Worm (Caenorhabditis elegans) whole organism, L4 larva: ENCODE measurements around the gene C35A5.3.

Source experiments
- D1046.2 ChIP-seq: fragments of 200-800 bp; sonication (Bioruptor generic); IDR thresholded peaks from 2 replicates; pipeline ENCODE4 v1.3.6; 2022; ENCODE audit warnings: missing genetic modification characterization, missing compliant biosample characterization
- F26F4.8 ChIP-seq: fragments of 200-800 bp; sonication (Bioruptor generic); conservative IDR thresholded peaks from 2 replicates; pipeline ENCODE4 v1.3.6; 2022; ENCODE audit warnings: missing genetic modification characterization, missing compliant biosample characterization
- Y105C5A.15 ChIP-seq: fragments of 200-800 bp; sonication (Bioruptor generic); IDR thresholded peaks from 2 replicates; pipeline ENCODE4 v1.3.6; 2022; ENCODE audit warnings: missing genetic modification characterization, missing compliant biosample characterization
- Y48G9A.11 ChIP-seq: fragments of 200-800 bp; sonication (Bioruptor generic); IDR thresholded peaks from 2 replicates; pipeline ENCODE4 v1.3.6; 2022; ENCODE audit warnings: missing genetic modification reagents, missing genetic modification characterization, missing compliant biosample characterization
- Y5F2A.4 ChIP-seq: fragments of 200-800 bp; sonication (Bioruptor generic); optimal IDR thresholded peaks from 2 replicates; lab custom pipeline; 2018; ENCODE audit warnings: mild to moderate bottlenecking, missing genetic modification characterization, missing compliant biosample characterization
- Y75B8A.6 ChIP-seq: fragments of 200-800 bp; sonication (Bioruptor generic); IDR thresholded peaks from 2 replicates; pipeline ENCODE4 v1.3.6; 2022; ENCODE audit warnings: missing genetic modification reagents, missing genetic modification characterization, missing compliant biosample characterization
- ama-1 ChIP-seq: fragments of 150-350 bp; optimal IDR thresholded peaks from 2 replicates; lab custom pipeline; 2014; ENCODE audit warnings: inconsistent platforms, mixed read lengths
- arid-1 ChIP-seq: fragments of 200-800 bp; sonication (Bioruptor generic); conservative IDR thresholded peaks from 2 replicates; pipeline ENCODE4 v1.3.6; 2022; ENCODE audit warnings: missing genetic modification reagents, missing genetic modification characterization, missing compliant biosample characterization
- ceh-32 ChIP-seq: sonication (generic microtip); optimal IDR thresholded peaks from 2 replicates; lab custom pipeline; 2016; ENCODE audit warnings: mild to moderate bottlenecking, missing genetic modification characterization, missing compliant biosample characterization; ENCODE audit not compliant: poor library complexity
- ceh-44 ChIP-seq: fragments of 200-800 bp; sonication (Bioruptor generic); IDR thresholded peaks from 2 replicates; pipeline ENCODE4 v1.3.6; 2022; ENCODE audit warnings: missing genetic modification reagents, missing genetic modification characterization, missing compliant biosample characterization
- ces-1 ChIP-seq: fragments of 150-350 bp; sonication (generic microtip); optimal IDR thresholded peaks from 4 replicates; lab custom pipeline; 2014; ENCODE audit warnings: missing biosample characterization, missing genetic modification reagents, missing genetic modification characterization
- daf-8 ChIP-seq: fragments of 200-800 bp; sonication (Bioruptor generic); IDR thresholded peaks from 2 replicates; pipeline ENCODE4 v1.3.6; 2022; ENCODE audit warnings: missing genetic modification characterization, missing compliant biosample characterization
- dmd-8 ChIP-seq: fragments of 200-800 bp; sonication (Bioruptor generic); IDR thresholded peaks from 2 replicates; pipeline ENCODE4 v1.3.6; 2022; ENCODE audit warnings: missing genetic modification characterization, missing compliant biosample characterization
- dmd-9 ChIP-seq: fragments of 200-800 bp; sonication (Bioruptor generic); IDR thresholded peaks from 2 replicates; pipeline ENCODE4 v1.3.6; 2022; ENCODE audit warnings: missing genetic modification reagents, missing genetic modification characterization, missing compliant biosample characterization
- duxl-1 ChIP-seq: sonication (generic microtip); optimal IDR thresholded peaks from 2 replicates; lab custom pipeline; 2016; ENCODE audit warnings: mild to moderate bottlenecking, missing genetic modification characterization, moderate library complexity, missing compliant biosample characterization; ENCODE audit not compliant: poor library complexity
- dve-1 ChIP-seq: sonication (generic microtip); optimal IDR thresholded peaks from 2 replicates; lab custom pipeline; 2017; ENCODE audit warnings: antibody characterized with exemption, mild to moderate bottlenecking, missing genetic modification characterization, missing compliant biosample characterization; ENCODE audit not compliant: insufficient read depth
- gei-8 ChIP-seq: fragments of 200-800 bp; sonication (Bioruptor generic); optimal IDR thresholded peaks from 2 replicates; lab custom pipeline; 2018; ENCODE audit warnings: mild to moderate bottlenecking, missing genetic modification characterization, missing compliant biosample characterization
- hlh-11 ChIP-seq: fragments of 200-800 bp; sonication (Bioruptor generic); optimal IDR thresholded peaks from 2 replicates; lab custom pipeline; 2018; ENCODE audit warnings: mild to moderate bottlenecking, missing genetic modification characterization, missing compliant biosample characterization
- jun-1 ChIP-seq: fragments of 150-350 bp; optimal IDR thresholded peaks from 2 replicates; lab custom pipeline; 2014; ENCODE audit warnings: missing biosample characterization, missing genetic modification reagents, missing genetic modification characterization
- lin-1 ChIP-seq: fragments of 200-800 bp; sonication (Bioruptor generic); IDR thresholded peaks from 2 replicates; pipeline ENCODE4 v1.3.6; 2022; ENCODE audit warnings: missing genetic modification reagents, missing genetic modification characterization, missing compliant biosample characterization
- lin-13 ChIP-seq: fragments of 150-350 bp; optimal IDR thresholded peaks from 2 replicates; lab custom pipeline; 2014; ENCODE audit warnings: missing biosample characterization, missing genetic modification reagents, missing genetic modification characterization
- lin-39 ChIP-seq: fragments of 150-350 bp; optimal IDR thresholded peaks from 2 replicates; lab custom pipeline; 2014; ENCODE audit warnings: missing biosample characterization, missing genetic modification reagents, missing genetic modification characterization
- madf-9 ChIP-seq: fragments of 200-800 bp; sonication (Bioruptor generic); conservative IDR thresholded peaks from 2 replicates; pipeline ENCODE4 v1.3.6; 2022; ENCODE audit warnings: missing genetic modification reagents, missing genetic modification characterization, missing compliant biosample characterization
- mdt-29 ChIP-seq: fragments of 200-800 bp; sonication (Bioruptor generic); IDR thresholded peaks from 2 replicates; pipeline ENCODE4 v1.3.6; 2022; ENCODE audit warnings: missing genetic modification reagents, missing genetic modification characterization, missing compliant biosample characterization
- mxl-3 ChIP-seq: fragments of 200-800 bp; sonication (Bioruptor generic); optimal IDR thresholded peaks from 2 replicates; lab custom pipeline; 2018; ENCODE audit warnings: mild to moderate bottlenecking, missing genetic modification characterization, missing compliant biosample characterization
- nhr-237 ChIP-seq: sonication (generic microtip); optimal IDR thresholded peaks from 2 replicates; lab custom pipeline; 2017; ENCODE audit warnings: missing biosample characterization, missing genetic modification characterization
- nhr-28 ChIP-seq: fragments of 150-350 bp; optimal IDR thresholded peaks from 2 replicates; lab custom pipeline; 2014; ENCODE audit warnings: missing biosample characterization, missing genetic modification characterization
- nhr-41 ChIP-seq: fragments of 200-800 bp; sonication (Bioruptor generic); IDR thresholded peaks from 2 replicates; pipeline ENCODE4 v1.3.6; 2022; ENCODE audit warnings: missing genetic modification reagents, missing genetic modification characterization, missing compliant biosample characterization
- nhr-42 ChIP-seq: fragments of 200-800 bp; sonication (Bioruptor generic); IDR thresholded peaks from 2 replicates; pipeline ENCODE4 v1.3.6; 2022; ENCODE audit warnings: missing genetic modification characterization, missing compliant biosample characterization
- nhr-48 ChIP-seq: sonication (generic microtip); optimal IDR thresholded peaks from 2 replicates; lab custom pipeline; 2016; ENCODE audit warnings: mild to moderate bottlenecking, missing genetic modification characterization, missing compliant biosample characterization
- nhr-77 ChIP-seq: fragments of 150-350 bp; optimal IDR thresholded peaks from 2 replicates; lab custom pipeline; 2014; ENCODE audit warnings: missing biosample characterization, missing genetic modification characterization
- pha-4 ChIP-seq, 2 experiments: fragments of 150-350 bp in 1 of 2; fragments of 200-800 bp in 1 of 2; sonication (Bioruptor generic) in 1 of 2; IDR thresholded peaks in 1 of 2; optimal IDR thresholded peaks in 1 of 2; 2 replicates each; pipeline versions ENCODE4 v1.3.6 to Lab custom; 2014 to 2022; ENCODE audit warnings: missing genetic modification characterization in 2 of 2, missing genetic modification reagents in 2 of 2, missing biosample characterization in 1 of 2, missing compliant biosample characterization in 1 of 2
- pqm-1 ChIP-seq: sonication (generic microtip); optimal IDR thresholded peaks from 2 replicates; lab custom pipeline; 2017; ENCODE audit warnings: missing biosample characterization, missing genetic modification characterization
- rbr-2 ChIP-seq: sonication (generic microtip); optimal IDR thresholded peaks from 2 replicates; lab custom pipeline; 2016; ENCODE audit warnings: missing genotype, missing genetic modification characterization, missing compliant biosample characterization
- saeg-2 ChIP-seq: fragments of 200-800 bp; sonication (Bioruptor generic); IDR thresholded peaks from 2 replicates; pipeline ENCODE4 v1.3.6; 2022; ENCODE audit warnings: missing genetic modification reagents, missing genetic modification characterization, missing compliant biosample characterization
- sdz-12 ChIP-seq: fragments of 200-800 bp; sonication (Bioruptor generic); optimal IDR thresholded peaks from 2 replicates; lab custom pipeline; 2018; ENCODE audit warnings: mild to moderate bottlenecking, missing genetic modification characterization, missing compliant biosample characterization
- set-16 ChIP-seq: fragments of 200-800 bp; sonication (Bioruptor generic); IDR thresholded peaks from 2 replicates; pipeline ENCODE4 v1.3.6; 2022; ENCODE audit warnings: missing genetic modification reagents, missing genetic modification characterization, missing compliant biosample characterization
- skn-1 ChIP-seq: fragments of 150-350 bp; optimal IDR thresholded peaks from 2 replicates; lab custom pipeline; 2014; ENCODE audit warnings: missing biosample characterization, missing genetic modification characterization
- snpc-1.2 ChIP-seq: fragments of 200-800 bp; sonication (Bioruptor generic); IDR thresholded peaks from 2 replicates; pipeline ENCODE4 v1.3.6; 2022; ENCODE audit warnings: missing genetic modification reagents, missing genetic modification characterization, missing compliant biosample characterization
- tag-97 ChIP-seq: fragments of 200-800 bp; sonication (Bioruptor generic); IDR thresholded peaks from 2 replicates; pipeline ENCODE4 v1.3.6; 2022; ENCODE audit warnings: missing genetic modification characterization, missing compliant biosample characterization
- unc-130 ChIP-seq: sonication (generic microtip); optimal IDR thresholded peaks from 2 replicates; lab custom pipeline; 2016; ENCODE audit warnings: missing genetic modification reagents, missing genetic modification characterization, missing compliant biosample characterization
- unc-62 ChIP-seq, 3 experiments: fragments of 150-350 bp in 1 of 3; sonication (generic microtip); optimal IDR thresholded peaks in 2 of 3; peaks in 1 of 3; 1 replicate in 1 of 3; 2 replicates in 2 of 3; lab custom pipeline; 2014 to 2017; ENCODE audit warnings: missing biosample characterization in 3 of 3, missing genetic modification characterization in 3 of 3, missing genetic modification reagents in 3 of 3, missing genotype in 1 of 3
- vab-7 ChIP-seq: fragments of 200-800 bp; sonication (Bioruptor generic); IDR thresholded peaks from 2 replicates; pipeline ENCODE4 v1.3.6; 2022; ENCODE audit warnings: missing genetic modification reagents, missing genetic modification characterization, missing compliant biosample characterization
- ztf-11 ChIP-seq: fragments of 150-350 bp; optimal IDR thresholded peaks from 2 replicates; lab custom pipeline; 2014; ENCODE audit warnings: missing biosample characterization, missing genetic modification characterization

The C35A5.3 gene

ce11 chrV:10503893-10504292 is 2.7 kb upstream of the C35A5.3 start, which contains the start of gene C35A5.10:
TSS of gene C35A5.10 (plus strand) at chrV:10504193.
- TF ChIP-seq ama-1 (lab: Kevin White, UChicago), result no peak
- TF ChIP-seq nhr-237 (tag; lab: Kevin White, UChicago), result no peak
- no peak for TF ChIP-seq nhr-42 (GFP tag; lab: Robert Waterston, UW)
- TF ChIP-seq nhr-48, result no peak
- TF ChIP-seq dve-1 (tag; lab: Kevin White, UChicago), result no peak
- no peak for TF ChIP-seq lin-1 (GFP tag; lab: Robert Waterston, UW)
- no peak for TF ChIP-seq Y5F2A.4
- no peak for TF ChIP-seq dmd-9
- no peak for TF ChIP-seq Y75B8A.6 (GFP tag; lab: Robert Waterston, UW)
- no peak for TF ChIP-seq sdz-12 (GFP tag; lab: Kevin White, UChicago)

ce11 chrV:10503011-10503410 is 1.8 kb upstream of the C35A5.3 start, which contains the start of gene C35A5.11:
TSS of gene C35A5.11 (minus strand) at chrV:10503111.
- TF ChIP-seq unc-62 (GFP tag; optimal IDR thresholded peaks at IDR 0.05 in 1 of 2; lab: Kevin White, UChicago), result peak in 1 of 2 experiments; percentile 20
- TF ChIP-seq unc-62 (tag; optimal IDR thresholded peaks at IDR 0.05; lab: Kevin White, UChicago), result no peak
- TF ChIP-seq vab-7 (GFP tag; lab: Robert Waterston, UW), result no peak
- no peak for TF ChIP-seq set-16 (GFP tag; lab: Robert Waterston, UW)
- no peak for TF ChIP-seq ama-1 (lab: Kevin White, UChicago)
- TF ChIP-seq ceh-32, result no peak

DNA sequence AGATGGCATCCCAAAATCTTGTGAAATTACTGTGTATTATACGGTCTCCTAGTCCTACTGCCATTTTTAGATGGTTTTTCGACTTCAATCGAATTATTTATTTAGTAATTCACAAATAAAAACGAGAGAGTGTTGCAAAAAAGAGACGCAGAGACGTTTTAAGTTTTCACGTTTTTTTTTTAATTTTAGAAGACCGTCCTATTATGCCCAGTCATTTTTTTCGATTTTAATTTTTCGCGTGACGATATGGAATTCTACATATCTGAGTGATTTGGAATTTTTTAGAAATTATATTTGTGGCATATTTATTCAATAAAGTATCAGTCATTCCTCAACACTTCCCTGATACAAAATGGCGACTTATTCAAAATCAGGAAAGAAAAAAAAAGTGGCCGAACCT is 4.5 kb downstream of the C35A5.3 start, which contains the start of gene C35A5.4:
Gene C35A5.4, plus strand, starts transcription at position 301 of the 400 bp plus-strand sequence.
- peak in 1 of 2 experiments; percentile 28 for TF ChIP-seq unc-62 (GFP tag; optimal IDR thresholded peaks at IDR 0.05 in 1 of 2; lab: Kevin White, UChicago)
- TF ChIP-seq unc-62 (tag; optimal IDR thresholded peaks at IDR 0.05; lab: Kevin White, UChicago), result no peak
- TF ChIP-seq tag-97 (GFP tag; lab: Robert Waterston, UW), result no peak

DNA sequence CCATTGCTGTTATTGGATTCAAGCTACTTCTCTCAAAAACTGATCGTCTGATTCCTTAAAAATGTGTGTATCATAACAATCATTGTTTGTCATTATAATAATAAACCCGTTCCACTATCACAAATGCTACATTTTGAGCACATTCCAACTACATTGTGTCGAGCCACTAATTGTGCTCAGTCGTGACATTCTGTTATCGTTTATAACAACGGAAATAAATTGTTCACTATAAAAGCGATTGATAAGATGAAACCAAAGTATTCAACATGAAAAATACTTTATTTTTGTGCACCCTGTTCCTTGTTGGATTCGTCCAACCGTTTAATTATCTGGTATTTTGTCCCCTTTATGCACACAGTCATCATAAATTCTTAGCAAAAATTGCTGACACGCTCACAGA is 8.0 kb downstream of the C35A5.3 start, which contains the start of gene ugt-33:
Gene ugt-33, plus strand, starts transcription at position 260 of the 400 bp plus-strand sequence.
- no peak for TF ChIP-seq ceh-44 (GFP tag; lab: Robert Waterston, UW)
- no peak for TF ChIP-seq madf-9 (GFP tag; lab: Robert Waterston, UW)
- TF ChIP-seq duxl-1 (tag; lab: Kevin White, UChicago), result no peak
- TF ChIP-seq dmd-8 (GFP tag; lab: Robert Waterston, UW), result no peak
- TF ChIP-seq saeg-2 (GFP tag; lab: Robert Waterston, UW), result no peak
- TF ChIP-seq ces-1 (GFP tag; lab: Kevin White, UChicago), result no peak
- TF ChIP-seq gei-8 (GFP tag; lab: Kevin White, UChicago), result no peak
- TF ChIP-seq mxl-3 (GFP tag; lab: Kevin White, UChicago), result no peak
- TF ChIP-seq unc-130 (GFP tag; lab: Kevin White, UChicago), result no peak
- no peak for TF ChIP-seq ztf-11 (tag; lab: Kevin White, UChicago)
- TF ChIP-seq skn-1 (tag; lab: Kevin White, UChicago), result no peak
- TF ChIP-seq lin-39, result no peak
- no peak for TF ChIP-seq mdt-29
- TF ChIP-seq dve-1 (tag; lab: Kevin White, UChicago), result peak; percentile 62
- no peak for TF ChIP-seq snpc-1.2 (GFP tag; lab: Robert Waterston, UW)
- TF ChIP-seq rbr-2 (tag; lab: Kevin White, UChicago), result no peak
- TF ChIP-seq nhr-41 (GFP tag; lab: Robert Waterston, UW), result no peak
- no peak for TF ChIP-seq pha-4 (GFP tag; IDR thresholded peaks at IDR 0.05; lab: Robert Waterston, UW)
- no peak for TF ChIP-seq pha-4 (tag; optimal IDR thresholded peaks at IDR 0.05; lab: Kevin White, UChicago)
- peak; percentile 56 for TF ChIP-seq hlh-11 (tag; lab: Kevin White, UChicago)
- no peak for TF ChIP-seq jun-1
- no peak for TF ChIP-seq D1046.2 (GFP tag; lab: Robert Waterston, UW)
- TF ChIP-seq nhr-42 (GFP tag; lab: Robert Waterston, UW), result no peak
- no peak for TF ChIP-seq F26F4.8
- no peak for TF ChIP-seq Y105C5A.15 (GFP tag; lab: Robert Waterston, UW)
- TF ChIP-seq tag-97 (GFP tag; lab: Robert Waterston, UW), result no peak
- peak; percentile 54 for TF ChIP-seq nhr-77 (tag; lab: Kevin White, UChicago)
- TF ChIP-seq nhr-28, result peak; percentile 97
- TF ChIP-seq lin-13 (GFP tag; lab: Kevin White, UChicago), result no peak
- TF ChIP-seq Y48G9A.11, result no peak
- no peak for TF ChIP-seq arid-1 (GFP tag; lab: Robert Waterston, UW)
- TF ChIP-seq pqm-1, result peak; percentile 74
- TF ChIP-seq daf-8 (GFP tag; lab: Robert Waterston, UW), result no peak
